Worm (Caenorhabditis elegans) whole organism, young adult: Measurements from ENCODE around the gene F41C6.6.

ENCODE experiments used
- ceh-79 ChIP-seq: sonication (generic microtip); optimal IDR thresholded peaks from 2 replicates; lab custom pipeline; 2017; ENCODE audit warnings: mild to moderate bottlenecking, missing genetic modification characterization, missing compliant biosample characterization
- nhr-27 ChIP-seq: fragments of 200-800 bp; sonication (Bioruptor generic); optimal IDR thresholded peaks from 2 replicates; lab custom pipeline; 2018; ENCODE audit warnings: mild to moderate bottlenecking, missing genetic modification characterization, moderate library complexity, missing compliant biosample characterization

DNA sequence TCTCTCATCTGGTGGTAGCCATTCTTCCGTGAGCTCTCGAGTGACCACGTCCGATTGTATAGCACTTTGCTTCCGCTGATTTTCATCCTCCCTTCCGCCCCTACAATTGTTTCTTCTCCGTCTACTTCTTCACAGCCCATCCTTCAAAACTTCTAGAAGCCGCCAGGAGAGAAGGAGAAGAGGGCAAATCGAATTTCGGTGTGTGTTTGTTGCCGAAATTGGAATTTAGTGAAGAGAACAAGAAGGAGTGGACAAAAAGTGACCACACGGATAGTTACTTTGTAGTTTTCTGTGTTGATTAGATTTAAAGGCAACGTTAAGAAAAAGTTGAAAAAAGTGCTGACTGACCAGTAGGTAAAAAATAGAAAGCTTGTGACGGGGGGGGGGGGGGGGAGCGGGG, 11.4 kb upstream of the F41C6.6 start:
- TF ChIP-seq nhr-27 (tag; lab: Kevin White, UChicago): no peak
- no peak for TF ChIP-seq ceh-79
